Worm (Caenorhabditis elegans) whole organism, L2 larva: ENCODE results near the gene sart-3.

Experiments used
- C34F6.9 ChIP-seq: fragments of 150-350 bp; optimal IDR thresholded peaks from 2 replicates; lab custom pipeline; 2014; ENCODE audit warnings: missing biosample characterization, missing genetic modification characterization
- F13H6.1 ChIP-seq: sonication (generic microtip); optimal IDR thresholded peaks from 2 replicates; lab custom pipeline; 2016; ENCODE audit warnings: missing genetic modification characterization, missing compliant biosample characterization
- Y55F3AM.14 ChIP-seq: fragments of 200-800 bp; sonication (Bioruptor generic); optimal IDR thresholded peaks from 2 replicates; lab custom pipeline; 2018; ENCODE audit warnings: mild to moderate bottlenecking, missing genetic modification characterization, missing compliant biosample characterization
- aly-2 ChIP-seq: fragments of 150-350 bp; optimal IDR thresholded peaks from 2 replicates; lab custom pipeline; 2014; ENCODE audit warnings: missing biosample characterization, missing genetic modification characterization
- ama-1 ChIP-seq: fragments of 150-350 bp; optimal IDR thresholded peaks from 2 replicates; lab custom pipeline; 2018; ENCODE audit warnings: inconsistent platforms
- blmp-1 ChIP-seq: sonication (generic microtip); optimal IDR thresholded peaks from 2 replicates; lab custom pipeline; 2017; ENCODE audit warnings: missing genetic modification characterization, mild to moderate bottlenecking, missing compliant biosample characterization, antibody characterized with exemption, moderate library complexity; ENCODE audit not compliant: insufficient read depth
- ceh-16 ChIP-seq: fragments of 150-350 bp; optimal IDR thresholded peaks from 2 replicates; lab custom pipeline; 2014; ENCODE audit warnings: missing biosample characterization, missing genetic modification characterization
- ceh-82 ChIP-seq: fragments of 150-350 bp; optimal IDR thresholded peaks from 2 replicates; lab custom pipeline; 2014; ENCODE audit warnings: missing biosample characterization, missing genetic modification characterization
- crh-2 ChIP-seq: sonication (generic microtip); optimal IDR thresholded peaks from 2 replicates; lab custom pipeline; 2017; ENCODE audit warnings: missing biosample characterization, missing genetic modification characterization
- dmd-4 ChIP-seq: sonication (generic microtip); optimal IDR thresholded peaks from 2 replicates; lab custom pipeline; 2017; ENCODE audit warnings: missing biosample characterization, missing genetic modification characterization
- egl-27 ChIP-seq: sonication (generic microtip); optimal IDR thresholded peaks from 3 replicates; lab custom pipeline; 2017; ENCODE audit warnings: missing biosample characterization, missing genetic modification reagents, missing genetic modification characterization
- elt-3 ChIP-seq: sonication (generic microtip); optimal IDR thresholded peaks from 2 replicates; lab custom pipeline; 2017; ENCODE audit warnings: missing biosample characterization, missing genetic modification characterization
- fos-1 ChIP-seq: fragments of 150-350 bp; optimal IDR thresholded peaks from 2 replicates; lab custom pipeline; 2014; ENCODE audit warnings: missing biosample characterization, missing genetic modification characterization
- gmeb-1 ChIP-seq: fragments of 150-350 bp; optimal IDR thresholded peaks from 2 replicates; lab custom pipeline; 2014; ENCODE audit warnings: missing biosample characterization, missing genetic modification characterization
- lin-13 ChIP-seq: fragments of 150-350 bp; optimal IDR thresholded peaks from 2 replicates; lab custom pipeline; 2014; ENCODE audit warnings: missing biosample characterization, missing genetic modification reagents, missing genetic modification characterization
- lin-39 ChIP-seq: fragments of 150-350 bp; optimal IDR thresholded peaks from 2 replicates; lab custom pipeline; 2014; ENCODE audit warnings: missing biosample characterization, missing genetic modification reagents, missing genetic modification characterization
- lsy-2 ChIP-seq, 2 experiments: fragments of 150-350 bp in 1 of 2; sonication (generic microtip) in 1 of 2; optimal IDR thresholded peaks; 2 replicates each; lab custom pipeline; 2014 to 2017; ENCODE audit warnings: missing biosample characterization in 2 of 2, missing genetic modification characterization in 2 of 2
- mab-5 ChIP-seq: fragments of 150-350 bp; optimal IDR thresholded peaks from 2 replicates; lab custom pipeline; 2014; ENCODE audit warnings: missing biosample characterization, missing genetic modification characterization
- mbf-1 ChIP-seq: sonication (generic microtip); optimal IDR thresholded peaks from 2 replicates; lab custom pipeline; 2017; ENCODE audit warnings: missing biosample characterization, missing genetic modification characterization
- mdl-1 ChIP-seq, 2 experiments: fragments of 150-350 bp in 1 of 2; sonication (generic microtip) in 1 of 2; optimal IDR thresholded peaks; 2 replicates each; lab custom pipeline; 2017; ENCODE audit warnings: missing biosample characterization in 2 of 2, missing genetic modification characterization in 2 of 2
- nhr-10 ChIP-seq: sonication (generic microtip); optimal IDR thresholded peaks from 2 replicates; lab custom pipeline; 2017; ENCODE audit warnings: missing biosample characterization, missing genetic modification characterization
- nhr-12 ChIP-seq: fragments of 150-350 bp; optimal IDR thresholded peaks from 2 replicates; lab custom pipeline; 2014; ENCODE audit warnings: missing biosample characterization, missing genetic modification characterization
- nhr-129 ChIP-seq: fragments of 150-350 bp; optimal IDR thresholded peaks from 2 replicates; lab custom pipeline; 2014; ENCODE audit warnings: missing biosample characterization, missing genetic modification characterization
- nhr-23 ChIP-seq: fragments of 150-350 bp; optimal IDR thresholded peaks from 2 replicates; lab custom pipeline; 2014; ENCODE audit warnings: missing biosample characterization, missing genetic modification reagents, missing genetic modification characterization
- nhr-237 ChIP-seq: fragments of 150-350 bp; optimal IDR thresholded peaks from 2 replicates; lab custom pipeline; 2014; ENCODE audit warnings: missing biosample characterization, missing genetic modification characterization
- nhr-25 ChIP-seq: fragments of 150-350 bp; sonication (generic microtip); optimal IDR thresholded peaks from 3 replicates; lab custom pipeline; 2014; ENCODE audit warnings: missing biosample characterization, missing genetic modification characterization
- nhr-77 ChIP-seq: fragments of 150-350 bp; optimal IDR thresholded peaks from 2 replicates; lab custom pipeline; 2014; ENCODE audit warnings: missing biosample characterization, missing genetic modification characterization
- peb-1 ChIP-seq: fragments of 150-350 bp; optimal IDR thresholded peaks from 2 replicates; lab custom pipeline; 2014; ENCODE audit warnings: missing biosample characterization, missing genetic modification characterization
- sem-4 ChIP-seq: fragments of 150-350 bp; optimal IDR thresholded peaks from 2 replicates; lab custom pipeline; 2014; ENCODE audit warnings: missing biosample characterization, missing genetic modification reagents, missing genetic modification characterization
- skn-1 ChIP-seq: sonication (generic microtip); optimal IDR thresholded peaks from 2 replicates; lab custom pipeline; 2017; ENCODE audit warnings: missing biosample characterization, missing genetic modification characterization
- sma-3 ChIP-seq: sonication (generic microtip); optimal IDR thresholded peaks from 2 replicates; lab custom pipeline; 2016; ENCODE audit warnings: missing genetic modification reagents, missing genetic modification characterization, missing compliant biosample characterization
- sma-9 ChIP-seq, 2 experiments: fragments of 150-350 bp in 1 of 2; sonication (generic microtip) in 1 of 2; optimal IDR thresholded peaks; 2 replicates each; lab custom pipeline; 2014 to 2016; ENCODE audit warnings: missing genetic modification characterization in 2 of 2, mild to moderate bottlenecking in 1 of 2, missing biosample characterization in 1 of 2, missing compliant biosample characterization in 1 of 2, missing genetic modification reagents in 1 of 2, moderate library complexity in 1 of 2
- unc-55 ChIP-seq: fragments of 150-350 bp; sonication (generic microtip); optimal IDR thresholded peaks from 3 replicates; lab custom pipeline; 2014; ENCODE audit warnings: missing biosample characterization, missing genetic modification reagents, missing genetic modification characterization
- zag-1 ChIP-seq: fragments of 150-350 bp; optimal IDR thresholded peaks from 2 replicates; lab custom pipeline; 2014; ENCODE audit warnings: missing biosample characterization, missing genetic modification characterization
- ztf-4 ChIP-seq: fragments of 150-350 bp; optimal IDR thresholded peaks from 2 replicates; lab custom pipeline; 2014; ENCODE audit warnings: missing biosample characterization, missing genetic modification characterization

Gene sart-3

DNA sequence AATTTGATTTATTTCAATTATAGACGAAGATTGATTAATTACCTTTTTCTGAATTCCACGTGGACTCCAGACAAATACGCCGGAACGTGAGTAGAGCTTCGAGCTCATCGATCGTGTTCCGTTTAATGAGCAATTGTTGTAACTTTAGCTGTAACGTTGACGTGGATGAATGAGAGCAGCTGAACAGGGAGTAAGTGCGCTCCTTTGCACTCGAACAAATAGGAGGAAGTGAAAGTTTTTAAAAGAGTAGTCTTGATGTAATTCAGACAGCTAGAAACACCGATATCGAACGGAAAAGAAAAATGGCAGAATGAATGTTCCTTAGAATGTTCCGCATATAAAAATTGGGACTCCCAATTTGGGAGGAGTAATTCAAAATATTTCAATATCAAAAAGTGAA, 38.9 kb upstream of the sart-3 start, which contains the start of gene sec-31:
sec-31 (minus strand) TSS at position 148 of the 400 bp plus-strand sequence.
- TF ChIP-seq crh-2, result peak; percentile 60
- no peak for TF ChIP-seq nhr-10
- peak; percentile 6 for TF ChIP-seq nhr-129 (tag; lab: Kevin White, UChicago)
- peak; percentile 75 for TF ChIP-seq blmp-1 (tag; lab: Kevin White, UChicago)
- no peak for TF ChIP-seq nhr-237

DNA sequence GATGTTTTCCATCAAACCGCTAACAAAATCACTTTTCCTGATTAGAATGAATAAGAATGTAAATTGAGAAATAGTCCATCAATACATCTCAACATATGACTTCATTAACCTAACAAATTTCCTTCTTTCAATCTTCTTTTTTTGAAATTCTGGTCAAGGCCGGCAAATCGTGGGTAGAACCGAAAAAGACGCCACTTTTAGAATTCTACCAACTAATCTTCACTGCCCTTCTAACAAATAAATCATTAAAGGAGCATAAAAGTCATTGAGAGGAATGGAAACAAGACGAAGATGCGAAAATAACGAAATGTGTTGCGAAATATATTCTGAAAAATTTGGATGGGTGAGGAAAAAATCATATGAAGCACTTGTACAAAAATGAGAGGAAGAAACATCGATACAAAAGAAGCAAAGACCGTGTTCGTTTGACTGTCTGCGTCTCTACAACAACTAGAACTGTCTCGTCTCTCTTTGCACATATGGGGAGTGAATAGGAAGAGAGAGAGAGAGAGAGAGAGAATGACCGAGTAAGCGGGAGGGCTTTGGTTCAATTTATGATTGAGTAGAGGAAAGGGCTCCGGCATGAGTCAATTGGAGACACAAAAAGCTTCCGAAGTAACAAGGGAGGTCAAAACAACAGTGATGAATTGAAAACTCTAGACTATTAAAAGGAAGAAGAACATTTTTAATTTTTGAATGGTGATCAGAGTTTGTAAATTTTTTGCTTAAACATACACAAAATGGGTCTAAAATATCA, 31.2 kb upstream of the sart-3 start:
- TF ChIP-seq nhr-10, result no peak
- TF ChIP-seq unc-55, result peak; percentile 28
- peak in 1 of 2 experiments; percentile 34 for TF ChIP-seq lsy-2 (tag; optimal IDR thresholded peaks at IDR 0.05; lab: Kevin White, UChicago)
- TF ChIP-seq fos-1 (tag; lab: Kevin White, UChicago), result peak; percentile 40
- TF ChIP-seq nhr-129 (tag; lab: Kevin White, UChicago), result peak; percentile 29
- TF ChIP-seq crh-2, result peak; percentile 6
- TF ChIP-seq egl-27 (tag; lab: Kevin White, UChicago), result no peak
- peak; percentile 43 for TF ChIP-seq C34F6.9 (tag; lab: Kevin White, UChicago)

DNA sequence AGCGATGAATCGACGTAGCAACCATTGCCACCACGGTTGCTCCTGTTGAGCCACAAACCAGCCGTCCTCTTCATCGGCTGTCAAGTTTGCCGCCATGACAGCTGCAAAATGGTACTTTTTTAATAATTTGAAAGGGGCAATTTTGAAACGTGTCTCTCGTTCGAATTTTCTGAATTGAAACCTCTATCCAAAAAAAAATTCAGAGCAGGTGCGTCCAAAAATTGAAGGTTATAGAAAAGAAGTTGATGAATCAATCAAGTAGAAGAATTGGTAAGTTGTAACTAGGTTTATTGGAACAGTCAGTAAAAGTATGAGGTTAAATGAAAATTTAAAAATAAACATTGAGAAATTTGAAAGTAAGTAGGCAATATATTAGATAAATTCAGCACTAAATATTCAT, 28.6 kb upstream of the sart-3 start, which contains the start of gene T01G1.4:
T01G1.4 (minus strand) TSS at position 101 of the 400 bp plus-strand sequence.
- no peak for TF ChIP-seq nhr-25
- TF ChIP-seq elt-3 (tag; lab: Kevin White, UChicago), result no peak
- no peak for TF ChIP-seq nhr-77 (tag; lab: Kevin White, UChicago)
- no peak for TF ChIP-seq sma-9 (GFP tag; optimal IDR thresholded peaks at IDR 0.05; lab: Kevin White, UChicago)
- no peak for TF ChIP-seq sma-9 (tag; optimal IDR thresholded peaks at IDR 0.05; lab: Kevin White, UChicago)
- TF ChIP-seq unc-55, result no peak
- no peak for TF ChIP-seq nhr-129 (tag; lab: Kevin White, UChicago)
- TF ChIP-seq nhr-10, result no peak
- TF ChIP-seq fos-1 (tag; lab: Kevin White, UChicago), result no peak
- TF ChIP-seq blmp-1 (tag; lab: Kevin White, UChicago), result no peak
- TF ChIP-seq ama-1 (lab: Kevin White, UChicago), result no peak
- TF ChIP-seq nhr-12 (tag; lab: Kevin White, UChicago), result no peak
- TF ChIP-seq lin-13 (GFP tag; lab: Kevin White, UChicago), result no peak
- TF ChIP-seq ceh-16, result no peak
- no peak for TF ChIP-seq nhr-23 (tag; lab: Kevin White, UChicago)
- no peak for TF ChIP-seq ceh-82
- no peak for TF ChIP-seq peb-1 (tag; lab: Kevin White, UChicago)
- no peak for TF ChIP-seq Y55F3AM.14 (GFP tag; lab: Kevin White, UChicago)
- TF ChIP-seq sma-3, result no peak

DNA sequence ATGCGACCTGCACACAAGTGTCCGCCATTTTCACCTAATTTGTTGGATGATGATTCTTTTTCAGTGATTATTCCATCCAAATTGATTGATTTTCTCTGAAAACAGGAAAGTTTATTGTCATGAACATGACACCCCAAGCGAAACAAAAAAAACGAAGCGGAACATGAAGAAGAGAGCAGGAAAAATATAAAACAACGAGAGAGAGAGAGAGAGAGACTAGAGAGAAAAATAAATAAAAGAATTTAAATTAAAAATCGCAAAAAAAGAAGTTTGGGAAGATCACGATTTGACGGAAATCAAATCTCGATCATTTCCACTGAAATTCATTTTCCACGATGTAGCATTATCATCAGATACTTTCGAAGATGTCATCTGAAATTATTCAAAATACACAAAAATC, 27.0 kb upstream of the sart-3 start, which contains the start of gene klp-12:
klp-12 (minus strand) TSS at position 101 of the 400 bp plus-strand sequence.
- no peak for TF ChIP-seq sem-4
- no peak for TF ChIP-seq fos-1 (tag; lab: Kevin White, UChicago)
- no peak for TF ChIP-seq C34F6.9 (tag; lab: Kevin White, UChicago)
- TF ChIP-seq dmd-4 (tag; lab: Kevin White, UChicago), result no peak
- TF ChIP-seq skn-1, result no peak
- no peak for TF ChIP-seq sma-3
- no peak for TF ChIP-seq nhr-25
- TF ChIP-seq lin-39, result no peak
- no peak for TF ChIP-seq Y55F3AM.14 (GFP tag; lab: Kevin White, UChicago)
- TF ChIP-seq F13H6.1, result no peak
- no peak for TF ChIP-seq sma-9 (GFP tag; optimal IDR thresholded peaks at IDR 0.05; lab: Kevin White, UChicago)
- no peak for TF ChIP-seq sma-9 (tag; optimal IDR thresholded peaks at IDR 0.05; lab: Kevin White, UChicago)
- TF ChIP-seq nhr-12 (tag; lab: Kevin White, UChicago), result no peak
- TF ChIP-seq, all 48 proteins: peak for 0

DNA sequence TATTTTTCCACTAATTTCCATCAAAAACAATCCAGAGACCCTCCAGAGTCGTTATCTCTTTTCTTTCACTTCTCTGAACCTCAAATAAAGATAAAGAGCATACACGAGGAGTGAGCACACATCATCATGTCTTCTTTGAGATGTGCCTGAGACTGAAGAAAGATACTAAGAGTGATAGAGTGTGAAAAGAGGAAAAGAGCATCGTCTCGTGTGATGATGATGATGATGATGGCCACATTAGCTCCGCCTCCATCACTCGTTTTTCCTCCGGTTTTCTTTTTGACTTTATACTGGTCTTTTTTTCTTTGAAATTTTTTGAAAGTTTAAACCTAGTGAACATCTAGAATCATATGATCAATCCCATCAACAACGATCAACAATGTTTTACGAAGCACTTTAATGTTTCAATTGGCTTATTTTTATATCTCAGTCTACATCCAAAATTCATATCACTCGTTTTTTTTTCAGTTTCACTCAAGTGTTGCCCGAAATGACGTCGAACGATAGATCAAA, 21.2 kb upstream of the sart-3 start, which contains the start of gene T01G1.2:
T01G1.2 (plus strand) TSS at position 463 of the 513 bp plus-strand sequence.
- TF ChIP-seq nhr-25 (no peak), sma-9 (GFP tag; optimal IDR thresholded peaks at IDR 0.05; lab: Kevin White, UChicago) (peak; percentile 24), sma-9 (tag; optimal IDR thresholded peaks at IDR 0.05; lab: Kevin White, UChicago) (no peak), dmd-4 (tag; lab: Kevin White, UChicago) (no peak), sem-4 (peak; percentile 68), mbf-1 (tag; lab: Kevin White, UChicago) (no peak), unc-55 (peak; percentile 11), mdl-1 (tag; optimal IDR thresholded peaks at IDR 0.05; lab: Kevin White, UChicago) (peak; percentile 37 to 39), lin-39 (no peak), F13H6.1 (peak; percentile 33), nhr-237 (no peak), ztf-4 (peak; percentile 60), nhr-10 (no peak), sma-3 (no peak), crh-2 (peak; percentile 32), C34F6.9 (tag; lab: Kevin White, UChicago) (peak; percentile 60), peb-1 (tag; lab: Kevin White, UChicago) (no peak), lsy-2 (tag; optimal IDR thresholded peaks at IDR 0.05; lab: Kevin White, UChicago) (peak in 1 of 2 experiments; percentile 60), Y55F3AM.14 (GFP tag; lab: Kevin White, UChicago) (no peak), nhr-129 (tag; lab: Kevin White, UChicago) (peak; percentile 76), skn-1 (no peak), nhr-12 (tag; lab: Kevin White, UChicago) (no peak), mab-5 (tag; lab: Kevin White, UChicago) (no peak), lin-13 (GFP tag; lab: Kevin White, UChicago) (no peak), aly-2 (no peak), gmeb-1 (no peak), zag-1 (no peak)
- TF ChIP-seq, all 48 proteins: peak for 10
